Worm (Caenorhabditis elegans) whole organism, L4/young adult: ENCODE data around the gene Y51A2A.4.
"Not testable (repeated sequence)": the region's sequence is repeated elsewhere in the genome, so short reads cannot be mapped to it uniquely, and the experiment has no call there.

Experiments
- W03F9.2 ChIP-seq: fragments of 150-350 bp; optimal IDR thresholded peaks from 2 replicates; lab custom pipeline; 2014; ENCODE audit warnings: missing biosample characterization, missing genetic modification characterization
- dao-5 ChIP-seq: sonication (generic microtip); optimal IDR thresholded peaks from 2 replicates; lab custom pipeline; 2016; ENCODE audit warnings: missing genotype, missing genetic modification characterization, moderate library complexity, missing compliant biosample characterization
- him-1 ChIP-seq: sonication (generic microtip); optimal IDR thresholded peaks from 2 replicates; lab custom pipeline; 2016; ENCODE audit warnings: missing genotype, missing genetic modification reagents, missing genetic modification characterization, missing compliant biosample characterization

The Y51A2A.4 gene

ce11 chrV:18292295-18292694 lies 1.6 kb downstream of the Y51A2A.4 start, which contains the start of gene Y51A2A.12:
Gene Y51A2A.12, plus strand, starts transcription at chrV:18292595.
- TF ChIP-seq dao-5 (no peak), him-1 (tag; lab: Kevin White, UChicago) (no peak), W03F9.2 (tag; lab: Kevin White, UChicago) (no peak)

- TF ChIP-seq W03F9.2 (tag; lab: Kevin White, UChicago): no peak
- no peak for TF ChIP-seq him-1 (tag; lab: Kevin White, UChicago)
- no peak for TF ChIP-seq dao-5
Observed at ce11 chrV:18298506-18298905, 7.8 kb downstream of the Y51A2A.4 start, which contains the start of gene Y51A2A.5. Gene Y51A2A.5, plus strand, starts transcription at chrV:18298806.

ce11 chrV:18299313-18299712 lies 8.6 kb downstream of the Y51A2A.4 start:
- TF ChIP-seq him-1 (tag; lab: Kevin White, UChicago): no peak
- no peak for TF ChIP-seq dao-5
- TF ChIP-seq W03F9.2 (tag; lab: Kevin White, UChicago): no peak

- not testable (repeated sequence) for TF ChIP-seq W03F9.2 (tag; lab: Kevin White, UChicago); dao-5; him-1 (tag; lab: Kevin White, UChicago)
Observed at ce11 chrV:18302414-18302813, 11.7 kb downstream of the Y51A2A.4 start, which contains the start of gene Y51A2A.6. Gene Y51A2A.6, plus strand, starts transcription at chrV:18302714.

- TF ChIP-seq W03F9.2 (tag; lab: Kevin White, UChicago) (no peak), him-1 (tag; lab: Kevin White, UChicago) (no peak), dao-5 (no peak)
Observed at ce11 chrV:18318312-18318711, 27.6 kb downstream of the Y51A2A.4 start, which contains the start of gene fbxb-119. Gene fbxb-119, plus strand, starts transcription at chrV:18318612.

- TF ChIP-seq W03F9.2 (tag; lab: Kevin White, UChicago) (no peak), him-1 (tag; lab: Kevin White, UChicago) (no peak), dao-5 (no peak)
Observed at ce11 chrV:18323231-18323630, 32.5 kb downstream of the Y51A2A.4 start, which contains the start of gene B0462.5. Gene B0462.5, minus strand, starts transcription at chrV:18323331.

- no peak for TF ChIP-seq W03F9.2 (tag; lab: Kevin White, UChicago)
- no peak for TF ChIP-seq dao-5
Observed at ce11 chrV:18324525-18324924, 33.8 kb downstream of the Y51A2A.4 start.

- TF ChIP-seq W03F9.2 (tag; lab: Kevin White, UChicago) (no peak), him-1 (tag; lab: Kevin White, UChicago) (no peak), dao-5 (no peak)
Observed at ce11 chrV:18331086-18331485, 40.3 kb downstream of the Y51A2A.4 start, which contains the start of gene B0462.4. Gene B0462.4, minus strand, starts transcription at chrV:18331186.

DNA sequence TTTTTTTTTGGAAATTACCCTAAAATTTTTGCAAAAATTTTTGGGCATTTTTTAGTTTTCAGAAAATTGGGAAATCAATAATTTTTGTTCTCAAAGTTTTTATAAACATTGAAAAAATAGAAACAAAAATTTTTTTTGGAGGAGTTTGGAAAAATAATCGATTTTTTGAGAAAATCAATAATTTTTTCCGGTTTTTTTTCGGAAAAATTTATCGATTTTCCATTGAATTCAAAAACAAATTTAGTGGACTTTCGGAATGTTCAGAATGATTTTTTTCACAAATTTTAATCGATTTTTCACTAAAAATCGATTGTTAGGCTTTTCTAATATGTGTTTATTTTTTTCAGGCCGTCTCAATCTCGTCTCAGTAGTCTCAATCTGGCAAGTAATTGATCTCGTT lies 46.9 kb downstream of the Y51A2A.4 start:
- TF ChIP-seq him-1 (tag; lab: Kevin White, UChicago): no peak
- TF ChIP-seq W03F9.2 (tag; lab: Kevin White, UChicago): no peak
- no peak for TF ChIP-seq dao-5

- no peak for TF ChIP-seq W03F9.2 (tag; lab: Kevin White, UChicago)
- TF ChIP-seq him-1 (tag; lab: Kevin White, UChicago): no peak
- TF ChIP-seq dao-5: no peak
Observed at ce11 chrV:18339807-18340206, 49.1 kb downstream of the Y51A2A.4 start, which contains the start of gene C08E8.10. Gene C08E8.10, minus strand, starts transcription at chrV:18339907.
